Fruit fly (Drosophila melanogaster) whole organism, embryonic: Measurements from ENCODE around the gene Rtca.

Experiments used
- Awh ChIP-seq: fragments of 200-800 bp; sonication (Bioruptor generic); IDR thresholded peaks from 2 replicates; pipeline ENCODE4, ENCODE4 v1.3.6; 2022; ENCODE audit warnings: missing biosample characterization, missing genetic modification characterization
- CG10147 ChIP-seq: fragments of 200-800 bp; sonication (Bioruptor generic); optimal IDR thresholded peaks from 2 replicates; lab custom pipeline; 2019; ENCODE audit warnings: missing biosample characterization, mild to moderate bottlenecking, missing genetic modification characterization, moderate library complexity
- CG10274 ChIP-seq: fragments of 200-800 bp; sonication (Bioruptor generic); optimal IDR thresholded peaks from 3 replicates; lab custom pipeline; 2017; ENCODE audit warnings: missing biosample characterization, mild to moderate bottlenecking, missing genetic modification characterization
- CG10321 ChIP-seq: fragments of 200-800 bp; sonication (Bioruptor generic); IDR thresholded peaks from 2 replicates; pipeline ENCODE4 v1.3.6; 2022; ENCODE audit warnings: missing biosample characterization, missing genetic modification characterization
- CG10565 ChIP-seq: fragments of 200-800 bp; sonication (Bioruptor generic); optimal IDR thresholded peaks from 3 replicates; lab custom pipeline; 2016; ENCODE audit warnings: missing biosample characterization, mild to moderate bottlenecking, missing genetic modification characterization
- CG10654 ChIP-seq: fragments of 200-800 bp; sonication (Bioruptor generic); optimal IDR thresholded peaks from 2 replicates; lab custom pipeline; 2016; ENCODE audit warnings: missing biosample characterization, missing genetic modification characterization
- CG10979 ChIP-seq: fragments of 200-800 bp; sonication (Bioruptor generic); optimal IDR thresholded peaks from 2 replicates; lab custom pipeline; 2018; ENCODE audit warnings: missing biosample characterization, mild to moderate bottlenecking, missing genetic modification characterization, moderate library complexity
- CG11696 ChIP-seq: fragments of 200-800 bp; sonication (Bioruptor generic); IDR thresholded peaks from 2 replicates; pipeline ENCODE4 v1.3.6; 2022; ENCODE audit warnings: missing biosample characterization, missing genetic modification characterization
- CG13624 ChIP-seq: fragments of 200-800 bp; sonication (Bioruptor generic); optimal IDR thresholded peaks from 2 replicates; lab custom pipeline; 2016; ENCODE audit warnings: missing biosample characterization, missing genetic modification characterization
- CG14050 ChIP-seq: fragments of 200-800 bp; sonication (Bioruptor generic); IDR thresholded peaks from 3 replicates; pipeline ENCODE4 v1.3.6; 2022; ENCODE audit warnings: missing biosample characterization, missing genetic modification characterization
- CG17361 ChIP-seq: fragments of 200-800 bp; sonication (Bioruptor generic); IDR thresholded peaks from 3 replicates; pipeline ENCODE4 v1.3.6; 2022; ENCODE audit warnings: missing biosample characterization, missing genetic modification characterization
- CG2129 ChIP-seq: fragments of 200-800 bp; sonication (Bioruptor generic); IDR thresholded peaks from 2 replicates; pipeline ENCODE4 v1.3.6; 2022; ENCODE audit warnings: missing biosample characterization, missing genetic modification characterization; ENCODE audit not compliant: partially characterized antibody
- CG2712 ChIP-seq: fragments of 200-800 bp; optimal IDR thresholded peaks from 3 replicates; lab custom pipeline; 2019; ENCODE audit warnings: missing biosample characterization, mild to moderate bottlenecking, missing genetic modification characterization, moderate library complexity
- CG3407 ChIP-seq: fragments of 200-800 bp; sonication (Bioruptor generic); optimal IDR thresholded peaks from 2 replicates; lab custom pipeline; 2018; ENCODE audit warnings: missing biosample characterization, mild to moderate bottlenecking, missing genetic modification characterization
- CG4404 ChIP-seq: fragments of 200-800 bp; sonication (Bioruptor generic); IDR thresholded peaks from 2 replicates; pipeline ENCODE4 v1.3.6; 2022; ENCODE audit warnings: missing biosample characterization, missing genetic modification characterization
- CG8290 ChIP-seq, 3 experiments: fragments of 200-800 bp; sonication (Bioruptor generic); optimal IDR thresholded peaks; 2 replicates each; lab custom pipeline; 2016 to 2019; ENCODE audit warnings: missing biosample characterization in 3 of 3, missing genetic modification characterization in 3 of 3, mild to moderate bottlenecking in 2 of 3, moderate library complexity in 1 of 3
- CG9727 ChIP-seq: fragments of 200-800 bp; sonication (Bioruptor generic); optimal IDR thresholded peaks from 3 replicates; lab custom pipeline; 2017; ENCODE audit warnings: missing biosample characterization, mild to moderate bottlenecking, missing genetic modification characterization
- CG9817 ChIP-seq: fragments of 200-800 bp; sonication (Bioruptor generic); optimal IDR thresholded peaks from 2 replicates; lab custom pipeline; 2018; ENCODE audit warnings: missing biosample characterization, mild to moderate bottlenecking, missing genetic modification characterization, moderate library complexity
- D19A ChIP-seq: fragments of 200-800 bp; optimal IDR thresholded peaks from 3 replicates; lab custom pipeline; 2019; ENCODE audit warnings: missing biosample characterization, mild to moderate bottlenecking, missing genetic modification characterization, moderate library complexity
- Doc3 ChIP-seq: fragments of 200-800 bp; sonication (Bioruptor generic); IDR thresholded peaks from 3 replicates; pipeline ENCODE4 v1.3.6; 2022; ENCODE audit warnings: missing biosample characterization, missing genetic modification characterization; ENCODE audit not compliant: partially characterized antibody
- E2f1 ChIP-seq: fragments of 200-800 bp; sonication (Bioruptor generic); IDR thresholded peaks from 2 replicates; pipeline ENCODE4 v1.3.6; 2022; ENCODE audit warnings: missing biosample characterization, missing genetic modification characterization
- HLHmδ ChIP-seq: fragments of 200-800 bp; sonication (Bioruptor generic); optimal IDR thresholded peaks from 2 replicates; lab custom pipeline; 2018; ENCODE audit warnings: missing biosample characterization, mild to moderate bottlenecking, missing genetic modification characterization, moderate library complexity
- Meics ChIP-seq: fragments of 200-800 bp; sonication (Bioruptor generic); optimal IDR thresholded peaks from 2 replicates; lab custom pipeline; 2017; ENCODE audit warnings: missing biosample characterization, mild to moderate bottlenecking, missing genetic modification characterization
- NFAT ChIP-seq: fragments of 200-800 bp; sonication (Bioruptor generic); IDR thresholded peaks from 2 replicates; pipeline ENCODE4 v1.3.6; 2022; ENCODE audit warnings: missing biosample characterization, missing genetic modification characterization
- Neu2 ChIP-seq: fragments of 200-800 bp; sonication (Bioruptor generic); optimal IDR thresholded peaks from 3 replicates; lab custom pipeline; 2016; ENCODE audit warnings: missing biosample characterization, missing genetic modification characterization, borderline replicate concordance
- Opbp ChIP-seq: fragments of 200-800 bp; sonication (Bioruptor generic); IDR thresholded peaks from 3 replicates; pipeline ENCODE4 v1.3.6; 2022; ENCODE audit warnings: missing biosample characterization, missing genetic modification characterization; ENCODE audit not compliant: partially characterized antibody
- Optix ChIP-seq: fragments of 200-800 bp; sonication (Bioruptor generic); IDR thresholded peaks from 3 replicates; pipeline ENCODE4 v1.3.6; 2022; ENCODE audit warnings: missing biosample characterization, missing genetic modification characterization
- Sox102F ChIP-seq: fragments of 200-800 bp; sonication (Bioruptor generic); optimal IDR thresholded peaks from 2 replicates; lab custom pipeline; 2018; ENCODE audit warnings: missing biosample characterization, mild to moderate bottlenecking, missing genetic modification characterization, moderate library complexity
- Sry-δ ChIP-seq: fragments of 200-800 bp; sonication (Bioruptor generic); optimal IDR thresholded peaks from 2 replicates; lab custom pipeline; 2016; ENCODE audit warnings: missing biosample characterization, missing genetic modification characterization
- Trl ChIP-seq, 3 experiments: fragments of >200 bp in 2 of 3; fragments of 200-800 bp in 1 of 3; sonication (Bioruptor generic) in 1 of 3; optimal IDR thresholded peaks; 2 replicates in 1 of 3; 3 replicates in 2 of 3; lab custom pipeline; 2016 to 2017; ENCODE audit warnings: missing biosample characterization in 1 of 3, missing genetic modification characterization in 1 of 3
- Vsx1 ChIP-seq: fragments of 200-800 bp; sonication (Bioruptor generic); optimal IDR thresholded peaks from 2 replicates; lab custom pipeline; 2017; ENCODE audit warnings: missing biosample characterization, mild to moderate bottlenecking, missing genetic modification characterization, missing genetic modification reagents
- abd-A ChIP-seq: fragments of 200-800 bp; sonication (Bioruptor generic); optimal IDR thresholded peaks from 3 replicates; lab custom pipeline; 2019; ENCODE audit warnings: missing biosample characterization, mild to moderate bottlenecking, missing genetic modification characterization, moderate library complexity
- al ChIP-seq: fragments of 200-800 bp; sonication (Bioruptor generic); IDR thresholded peaks from 2 replicates; pipeline ENCODE4 v1.3.6; 2022; ENCODE audit warnings: missing biosample characterization, missing genetic modification characterization
- bowl ChIP-seq: fragments of 200-800 bp; sonication (Bioruptor generic); IDR thresholded peaks from 2 replicates; pipeline ENCODE4 v1.3.6; 2022; ENCODE audit warnings: missing biosample characterization, missing genetic modification characterization
- cwo ChIP-seq: fragments of 200-800 bp; sonication (Bioruptor generic); optimal IDR thresholded peaks from 3 replicates; lab custom pipeline; 2017; ENCODE audit warnings: missing biosample characterization, missing genetic modification characterization, mild to moderate bottlenecking, moderate library complexity, missing genetic modification reagents
- dm ChIP-seq: fragments of 200-800 bp; sonication (Bioruptor generic); optimal IDR thresholded peaks from 3 replicates; lab custom pipeline; 2016; ENCODE audit warnings: missing biosample characterization, missing genetic modification characterization
- dpn ChIP-seq, 2 experiments: fragments of 200-800 bp; sonication (Bioruptor generic); optimal IDR thresholded peaks; 3 replicates each; lab custom pipeline; 2016; ENCODE audit warnings: missing biosample characterization in 2 of 2, missing genetic modification characterization in 2 of 2
- dysf ChIP-seq: fragments of 200-800 bp; sonication (Bioruptor generic); IDR thresholded peaks from 3 replicates; pipeline ENCODE4 v1.3.6; 2022; ENCODE audit warnings: missing biosample characterization, missing genetic modification characterization
- exex ChIP-seq: fragments of 200-800 bp; sonication (Bioruptor generic); optimal IDR thresholded peaks from 4 replicates; lab custom pipeline; 2018; ENCODE audit warnings: missing biosample characterization, mild to moderate bottlenecking, missing genetic modification characterization, moderate library complexity
- ham ChIP-seq: fragments of 200-800 bp; sonication (Bioruptor generic); IDR thresholded peaks from 2 replicates; pipeline ENCODE4 v1.3.6; 2022; ENCODE audit warnings: missing biosample characterization, missing genetic modification characterization
- insv ChIP-seq, 2 experiments: fragments of 200-800 bp; sonication (Bioruptor generic); optimal IDR thresholded peaks; 3 replicates each; lab custom pipeline; 2016 to 2018; ENCODE audit warnings: missing biosample characterization in 2 of 2, missing genetic modification characterization in 2 of 2
- lbe ChIP-seq: fragments of 200-800 bp; sonication (Bioruptor generic); optimal IDR thresholded peaks from 2 replicates; lab custom pipeline; 2016; ENCODE audit warnings: missing biosample characterization, mild to moderate bottlenecking, missing genetic modification characterization
- lola ChIP-seq, 3 experiments: fragments of >200 bp in 2 of 3; fragments of 200-800 bp in 1 of 3; sonication (Bioruptor generic) in 1 of 3; optimal IDR thresholded peaks; 2 replicates each; lab custom pipeline; 2017 to 2019; ENCODE audit warnings: missing biosample characterization in 3 of 3, missing genetic modification characterization in 3 of 3, mild to moderate bottlenecking in 1 of 3, moderate library complexity in 1 of 3
- mam ChIP-seq: fragments of 200-800 bp; sonication (Bioruptor generic); optimal IDR thresholded peaks from 3 replicates; lab custom pipeline; 2016; ENCODE audit warnings: missing biosample characterization, missing genetic modification characterization
- nmo ChIP-seq: fragments of 200-800 bp; sonication (Bioruptor generic); optimal IDR thresholded peaks from 2 replicates; lab custom pipeline; 2018; ENCODE audit warnings: missing biosample characterization, mild to moderate bottlenecking, missing genetic modification characterization, moderate library complexity
- pros ChIP-seq: fragments of 200-800 bp; sonication (Bioruptor generic); optimal IDR thresholded peaks from 3 replicates; lab custom pipeline; 2019; ENCODE audit warnings: missing biosample characterization, mild to moderate bottlenecking, missing genetic modification characterization, moderate library complexity

The Rtca gene

dm6 chrX:2071878-2072817, at the start of gene Rtca (continued):
- TF ChIP-seq Trl (optimal IDR thresholded peaks at IDR 0.05; lab: Kevin White, UChicago) (peak; percentile 25 to 37), Trl (GFP tag; optimal IDR thresholded peaks at IDR 0.05; lab: Kevin White, UChicago) (peak; percentile 57), exex (tag; lab: Kevin White, UChicago) (no peak), Awh (GFP tag; lab: Robert Waterston, UW) (no peak), dpn (GFP tag; optimal IDR thresholded peaks at IDR 0.05; lab: Kevin White, UChicago) (peak; percentile 66 to 74), CG10147 (peak; percentile 30), dysf (GFP tag; lab: Robert Waterston, UW) (peak; percentile 82), CG2712 (tag; lab: Kevin White, UChicago) (peak; percentile 53), HLHmδ (GFP tag; lab: Kevin White, UChicago) (peak; percentile 13), CG13624 (GFP tag; lab: Kevin White, UChicago) (peak; percentile 51), CG10274 (GFP tag; lab: Kevin White, UChicago) (peak; percentile 12), CG2129 (GFP tag; lab: Robert Waterston, UW) (no peak), lbe (GFP tag; lab: Kevin White, UChicago) (peak; percentile 35), CG10654 (peak; percentile 56), lola (GFP tag; optimal IDR thresholded peaks at IDR 0.05; lab: Kevin White, UChicago) (peak in 1 of 3 experiments; percentile 41), insv (GFP tag; optimal IDR thresholded peaks at IDR 0.05; lab: Kevin White, UChicago) (no peak), CG10321 (GFP tag; lab: Robert Waterston, UW) (no peak), CG10565 (GFP tag; lab: Kevin White, UChicago) (no peak), Optix (peak; percentile 65; the same call in 1 of the 3 replicates), mam (GFP tag; lab: Kevin White, UChicago) (peak; percentile 62), CG8290 (GFP tag; optimal IDR thresholded peaks at IDR 0.05; lab: Kevin White, UChicago) (peak; percentile 14), CG8290 (tag; optimal IDR thresholded peaks at IDR 0.05; lab: Kevin White, UChicago) (peak in 1 of 2 experiments; percentile 62), al (peak; percentile 42; the same call in 1 of the 2 replicates), CG3407 (GFP tag; lab: Kevin White, UChicago) (peak; percentile 39), CG9727 (GFP tag; lab: Kevin White, UChicago) (peak; percentile 62), Opbp (GFP tag; lab: Robert Waterston, UW) (no peak), pros (peak; percentile 31), CG17361 (GFP tag; lab: Robert Waterston, UW) (peak; percentile 48; the same call in 2 of the 3 replicates), Doc3 (GFP tag; lab: Robert Waterston, UW) (no peak), Neu2 (GFP tag; lab: Kevin White, UChicago) (no peak), nmo (GFP tag; lab: Kevin White, UChicago) (peak; percentile 69), dm (GFP tag; lab: Kevin White, UChicago) (no peak), abd-A (tag; lab: Kevin White, UChicago) (peak; percentile 6), Sry-δ (GFP tag; lab: Kevin White, UChicago) (peak; percentile 17), Vsx1 (GFP tag; lab: Kevin White, UChicago) (no peak), CG9817 (tag; lab: Kevin White, UChicago) (peak; percentile 54), CG14050 (GFP tag; lab: Robert Waterston, UW) (peak; percentile 53; the same call in 2 of the 3 replicates), Sox102F (GFP tag; lab: Kevin White, UChicago) (peak; percentile 56), CG4404 (peak; percentile 46), E2f1 (peak; percentile 72), Meics (peak; percentile 74), CG10979 (peak; percentile 64), D19A (tag; lab: Kevin White, UChicago) (peak; percentile 57), ham (GFP tag; lab: Robert Waterston, UW) (no peak), cwo (GFP tag; lab: Kevin White, UChicago) (peak; percentile 73), bowl (no peak), NFAT (GFP tag; lab: Robert Waterston, UW) (no peak), CG11696 (GFP tag; lab: Robert Waterston, UW) (peak; percentile 95)
